Fruit fly (Drosophila melanogaster) whole organism, wandering third instar larva: Measurements from ENCODE around the gene Cyp4c3.

Source experiments
- Abd-B ChIP-seq: fragments of >200 bp; optimal IDR thresholded peaks from 2 replicates; lab custom pipeline; 2017; ENCODE audit warnings: missing biosample characterization, missing genetic modification characterization
- CrebA ChIP-seq: fragments of 200-800 bp; sonication (Bioruptor generic); optimal IDR thresholded peaks from 2 replicates; lab custom pipeline; 2016; ENCODE audit warnings: missing biosample characterization, mild to moderate bottlenecking, missing genetic modification characterization, borderline replicate concordance
- Dfd ChIP-seq: fragments of >200 bp; optimal IDR thresholded peaks from 2 replicates; lab custom pipeline; 2017; ENCODE audit warnings: missing biosample characterization, missing genetic modification characterization
- Dif ChIP-seq: fragments of 200-275, 200-300 bp; sonication (Bioruptor generic); optimal IDR thresholded peaks from 2 replicates; lab custom pipeline; 2018; ENCODE audit warnings: missing biosample characterization, missing genetic modification characterization; ENCODE audit not compliant: partially characterized antibody
- GATAd ChIP-seq: sonication (Bioruptor generic); optimal IDR thresholded peaks from 2 replicates; lab custom pipeline; 2016; ENCODE audit warnings: missing biosample characterization, missing genetic modification characterization
- Hnf4 ChIP-seq: fragments of 200-800 bp; sonication (Bioruptor generic); optimal IDR thresholded peaks from 2 replicates; lab custom pipeline; 2016; ENCODE audit warnings: missing biosample characterization, mild to moderate bottlenecking, missing genetic modification characterization
- Hr78 ChIP-seq: fragments of >200 bp; optimal IDR thresholded peaks from 2 replicates; lab custom pipeline; 2017; ENCODE audit warnings: missing biosample characterization, missing genetic modification characterization
- Mio ChIP-seq: sonication (Bioruptor generic); optimal IDR thresholded peaks from 2 replicates; lab custom pipeline; 2016; ENCODE audit warnings: missing biosample characterization, missing genetic modification characterization
- Myc ChIP-seq: fragments of >200 bp; optimal IDR thresholded peaks from 2 replicates; lab custom pipeline; 2017
- OdsH ChIP-seq: fragments of 200-800 bp; sonication (Bioruptor generic); optimal IDR thresholded peaks from 2 replicates; lab custom pipeline; 2016; ENCODE audit warnings: missing biosample characterization, mild to moderate bottlenecking, missing genetic modification characterization
- fru ChIP-seq: fragments of 200-800 bp; sonication (Bioruptor generic); optimal IDR thresholded peaks from 3 replicates; lab custom pipeline; 2016; ENCODE audit warnings: missing biosample characterization, mild to moderate bottlenecking, missing genetic modification characterization
- h ChIP-seq: fragments of 200-800 bp; sonication (Bioruptor generic); optimal IDR thresholded peaks from 3 replicates; lab custom pipeline; 2016; ENCODE audit warnings: missing biosample characterization, mild to moderate bottlenecking, missing genetic modification characterization
- lola ChIP-seq: fragments of >200 bp; optimal IDR thresholded peaks from 2 replicates; lab custom pipeline; 2017; ENCODE audit warnings: missing biosample characterization, missing genetic modification characterization
- tai ChIP-seq: sonication (Bioruptor generic); optimal IDR thresholded peaks from 2 replicates; lab custom pipeline; 2016; ENCODE audit warnings: missing biosample characterization, missing genetic modification characterization

DNA sequence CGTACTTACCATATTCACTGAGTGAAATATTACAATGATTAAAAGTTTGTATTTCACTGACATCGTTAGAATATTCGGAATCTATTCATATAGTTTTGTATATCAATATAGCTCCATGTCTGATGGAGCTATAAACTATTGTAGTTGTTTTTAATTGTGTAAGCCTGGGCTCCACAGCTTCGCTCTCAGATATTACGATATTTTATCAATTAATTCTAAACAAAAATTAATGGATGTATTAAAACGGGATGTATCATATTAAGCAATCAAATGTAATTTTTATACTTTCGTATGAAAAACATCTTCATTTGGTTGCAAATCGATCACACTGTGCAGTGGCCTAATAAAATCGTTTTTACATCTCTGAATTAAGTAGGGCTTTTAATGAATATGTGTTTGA is 8.2 kb downstream of the Cyp4c3 start, which contains the start of gene CG33483:
- TF ChIP-seq Myc (no peak), Hnf4 (GFP tag; lab: Kevin White, UChicago) (no peak), Hr78 (GFP tag; lab: Kevin White, UChicago) (no peak), Mio (GFP tag; lab: Kevin White, UChicago) (no peak), Dfd (GFP tag; lab: Kevin White, UChicago) (no peak), OdsH (GFP tag; lab: Kevin White, UChicago) (no peak), GATAd (no peak), lola (no peak), h (GFP tag; lab: Kevin White, UChicago) (no peak), Abd-B (GFP tag; lab: Kevin White, UChicago) (no peak), tai (no peak), fru (GFP tag; lab: Kevin White, UChicago) (no peak), CrebA (no peak), Dif (GFP tag; lab: Kevin White, UChicago) (no peak)
